Worm (Caenorhabditis elegans) whole organism, L2 larva: ENCODE data around the gene swd-2.1.
A peak's percentile ranks its signal among the peaks of the same experiment; 100 is the strongest.

Experiments
- C34F6.9 ChIP-seq: fragments of 150-350 bp; optimal IDR thresholded peaks from 2 replicates; lab custom pipeline; 2014; ENCODE audit warnings: missing biosample characterization, missing genetic modification characterization
- F13H6.1 ChIP-seq: sonication (generic microtip); optimal IDR thresholded peaks from 2 replicates; lab custom pipeline; 2016; ENCODE audit warnings: missing genetic modification characterization, missing compliant biosample characterization
- R02D3.7 ChIP-seq: fragments of 150-350 bp; optimal IDR thresholded peaks from 2 replicates; lab custom pipeline; 2014; ENCODE audit warnings: missing biosample characterization, missing genetic modification characterization
- Y55F3AM.14 ChIP-seq: fragments of 200-800 bp; sonication (Bioruptor generic); optimal IDR thresholded peaks from 2 replicates; lab custom pipeline; 2018; ENCODE audit warnings: mild to moderate bottlenecking, missing genetic modification characterization, missing compliant biosample characterization
- ZK546.5 ChIP-seq: sonication (generic microtip); optimal IDR thresholded peaks from 2 replicates; lab custom pipeline; 2017; ENCODE audit warnings: missing biosample characterization, missing genetic modification characterization
- aly-2 ChIP-seq: fragments of 150-350 bp; optimal IDR thresholded peaks from 2 replicates; lab custom pipeline; 2014; ENCODE audit warnings: missing biosample characterization, missing genetic modification characterization
- ama-1 ChIP-seq: fragments of 150-350 bp; optimal IDR thresholded peaks from 2 replicates; lab custom pipeline; 2018; ENCODE audit warnings: inconsistent platforms
- ceh-82 ChIP-seq: fragments of 150-350 bp; optimal IDR thresholded peaks from 2 replicates; lab custom pipeline; 2014; ENCODE audit warnings: missing biosample characterization, missing genetic modification characterization
- crh-2 ChIP-seq: sonication (generic microtip); optimal IDR thresholded peaks from 2 replicates; lab custom pipeline; 2017; ENCODE audit warnings: missing biosample characterization, missing genetic modification characterization
- dmd-4 ChIP-seq: sonication (generic microtip); optimal IDR thresholded peaks from 2 replicates; lab custom pipeline; 2017; ENCODE audit warnings: missing biosample characterization, missing genetic modification characterization
- egl-27 ChIP-seq: sonication (generic microtip); optimal IDR thresholded peaks from 3 replicates; lab custom pipeline; 2017; ENCODE audit warnings: missing biosample characterization, missing genetic modification reagents, missing genetic modification characterization
- elt-1 ChIP-seq: fragments of 150-350 bp; optimal IDR thresholded peaks from 2 replicates; lab custom pipeline; 2014; ENCODE audit warnings: missing biosample characterization, missing genetic modification characterization
- elt-3 ChIP-seq: sonication (generic microtip); optimal IDR thresholded peaks from 2 replicates; lab custom pipeline; 2017; ENCODE audit warnings: missing biosample characterization, missing genetic modification characterization
- fos-1 ChIP-seq: fragments of 150-350 bp; optimal IDR thresholded peaks from 2 replicates; lab custom pipeline; 2014; ENCODE audit warnings: missing biosample characterization, missing genetic modification characterization
- gmeb-1 ChIP-seq: fragments of 150-350 bp; optimal IDR thresholded peaks from 2 replicates; lab custom pipeline; 2014; ENCODE audit warnings: missing biosample characterization, missing genetic modification characterization
- lin-39 ChIP-seq: fragments of 150-350 bp; optimal IDR thresholded peaks from 2 replicates; lab custom pipeline; 2014; ENCODE audit warnings: missing biosample characterization, missing genetic modification reagents, missing genetic modification characterization
- mab-5 ChIP-seq: fragments of 150-350 bp; optimal IDR thresholded peaks from 2 replicates; lab custom pipeline; 2014; ENCODE audit warnings: missing biosample characterization, missing genetic modification characterization
- mbf-1 ChIP-seq: sonication (generic microtip); optimal IDR thresholded peaks from 2 replicates; lab custom pipeline; 2017; ENCODE audit warnings: missing biosample characterization, missing genetic modification characterization
- nhr-11 ChIP-seq: fragments of 150-350 bp; optimal IDR thresholded peaks from 2 replicates; lab custom pipeline; 2014; ENCODE audit warnings: missing biosample characterization, missing genetic modification characterization
- nhr-129 ChIP-seq: fragments of 150-350 bp; optimal IDR thresholded peaks from 2 replicates; lab custom pipeline; 2014; ENCODE audit warnings: missing biosample characterization, missing genetic modification characterization
- nhr-21 ChIP-seq: fragments of 150-350 bp; optimal IDR thresholded peaks from 2 replicates; lab custom pipeline; 2014; ENCODE audit warnings: missing biosample characterization, missing genetic modification characterization
- nhr-23 ChIP-seq: fragments of 150-350 bp; optimal IDR thresholded peaks from 2 replicates; lab custom pipeline; 2014; ENCODE audit warnings: missing biosample characterization, missing genetic modification reagents, missing genetic modification characterization
- nhr-237 ChIP-seq: fragments of 150-350 bp; optimal IDR thresholded peaks from 2 replicates; lab custom pipeline; 2014; ENCODE audit warnings: missing biosample characterization, missing genetic modification characterization
- nhr-25 ChIP-seq: fragments of 150-350 bp; sonication (generic microtip); optimal IDR thresholded peaks from 3 replicates; lab custom pipeline; 2014; ENCODE audit warnings: missing biosample characterization, missing genetic modification characterization
- nhr-6 ChIP-seq: fragments of 150-350 bp; optimal IDR thresholded peaks from 2 replicates; lab custom pipeline; 2014; ENCODE audit warnings: missing biosample characterization, missing genetic modification characterization
- nhr-77 ChIP-seq: fragments of 150-350 bp; optimal IDR thresholded peaks from 2 replicates; lab custom pipeline; 2014; ENCODE audit warnings: missing biosample characterization, missing genetic modification characterization
- peb-1 ChIP-seq: fragments of 150-350 bp; optimal IDR thresholded peaks from 2 replicates; lab custom pipeline; 2014; ENCODE audit warnings: missing biosample characterization, missing genetic modification characterization
- skn-1 ChIP-seq: sonication (generic microtip); optimal IDR thresholded peaks from 2 replicates; lab custom pipeline; 2017; ENCODE audit warnings: missing biosample characterization, missing genetic modification characterization
- sma-9 ChIP-seq, 2 experiments: fragments of 150-350 bp in 1 of 2; sonication (generic microtip) in 1 of 2; optimal IDR thresholded peaks; 2 replicates each; lab custom pipeline; 2014 to 2016; ENCODE audit warnings: missing genetic modification characterization in 2 of 2, mild to moderate bottlenecking in 1 of 2, missing biosample characterization in 1 of 2, missing compliant biosample characterization in 1 of 2, missing genetic modification reagents in 1 of 2, moderate library complexity in 1 of 2
- snpc-4 ChIP-seq: fragments of 150-350 bp; optimal IDR thresholded peaks from 2 replicates; lab custom pipeline; 2014; ENCODE audit warnings: missing biosample characterization, missing genetic modification characterization
- unc-62 ChIP-seq: fragments of 150-350 bp; optimal IDR thresholded peaks from 2 replicates; lab custom pipeline; 2014; ENCODE audit warnings: missing biosample characterization, missing genetic modification reagents, missing genetic modification characterization
- zag-1 ChIP-seq: fragments of 150-350 bp; optimal IDR thresholded peaks from 2 replicates; lab custom pipeline; 2014; ENCODE audit warnings: missing biosample characterization, missing genetic modification characterization
- ztf-4 ChIP-seq: fragments of 150-350 bp; optimal IDR thresholded peaks from 2 replicates; lab custom pipeline; 2014; ENCODE audit warnings: missing biosample characterization, missing genetic modification characterization

swd-2.1 gene

ce11 chrIV:7791821-7792446, 16.1 kb downstream of the swd-2.1 start, which contains the start of gene C33H5.13:
Gene C33H5.13, minus strand, starts transcription at chrIV:7792263.
- TF ChIP-seq peb-1 (tag; lab: Kevin White, UChicago) (no peak), unc-62 (GFP tag; lab: Kevin White, UChicago) (no peak), nhr-23 (no peak), zag-1 (tag; lab: Kevin White, UChicago) (no peak), skn-1 (tag; lab: Kevin White, UChicago) (peak; percentile 35), nhr-11 (tag; lab: Kevin White, UChicago) (no peak), mbf-1 (tag; lab: Kevin White, UChicago) (no peak), nhr-237 (no peak), snpc-4 (tag; lab: Kevin White, UChicago) (no peak), mab-5 (tag; lab: Kevin White, UChicago) (no peak), F13H6.1 (tag; lab: Kevin White, UChicago) (no peak), crh-2 (tag; lab: Kevin White, UChicago) (peak; percentile 32), nhr-129 (tag; lab: Kevin White, UChicago) (peak; percentile 7), sma-9 (GFP tag; optimal IDR thresholded peaks at IDR 0.05; lab: Kevin White, UChicago) (peak; percentile 13), sma-9 (tag; optimal IDR thresholded peaks at IDR 0.05; lab: Kevin White, UChicago) (no peak), ama-1 (lab: Kevin White, UChicago) (no peak), elt-3 (tag; lab: Kevin White, UChicago) (no peak), R02D3.7 (tag; lab: Kevin White, UChicago) (no peak), ZK546.5 (tag; lab: Kevin White, UChicago) (no peak), C34F6.9 (tag; lab: Kevin White, UChicago) (no peak), fos-1 (peak; percentile 97), nhr-25 (no peak), egl-27 (tag; lab: Kevin White, UChicago) (no peak)

- TF ChIP-seq mbf-1 (tag; lab: Kevin White, UChicago): no peak
- no peak for TF ChIP-seq ZK546.5 (tag; lab: Kevin White, UChicago)
- no peak for TF ChIP-seq lin-39 (tag; lab: Kevin White, UChicago)
- TF ChIP-seq nhr-77 (tag; lab: Kevin White, UChicago): no peak
- no peak for TF ChIP-seq R02D3.7 (tag; lab: Kevin White, UChicago)
- TF ChIP-seq Y55F3AM.14 (GFP tag; lab: Kevin White, UChicago): no peak
Measured at ce11 chrIV:7794709-7795108, 18.9 kb downstream of the swd-2.1 start, which contains the start of gene ntp-1. Gene ntp-1, minus strand, starts transcription at chrIV:7794809.

ce11 chrIV:7796432-7797113, 20.7 kb downstream of the swd-2.1 start, which contains the start of gene sgo-1:
Gene sgo-1, minus strand, starts transcription at chrIV:7796482.
- TF ChIP-seq ama-1 (lab: Kevin White, UChicago) (no peak), nhr-23 (no peak), mbf-1 (tag; lab: Kevin White, UChicago) (no peak), nhr-21 (no peak), sma-9 (GFP tag; optimal IDR thresholded peaks at IDR 0.05; lab: Kevin White, UChicago) (no peak), sma-9 (tag; optimal IDR thresholded peaks at IDR 0.05; lab: Kevin White, UChicago) (no peak), skn-1 (tag; lab: Kevin White, UChicago) (no peak), ztf-4 (tag; lab: Kevin White, UChicago) (no peak), gmeb-1 (tag; lab: Kevin White, UChicago) (no peak), nhr-11 (tag; lab: Kevin White, UChicago) (no peak), nhr-25 (no peak), nhr-77 (tag; lab: Kevin White, UChicago) (no peak), ceh-82 (tag; lab: Kevin White, UChicago) (no peak), dmd-4 (tag; lab: Kevin White, UChicago) (no peak), aly-2 (tag; lab: Kevin White, UChicago) (no peak), fos-1 (no peak), peb-1 (tag; lab: Kevin White, UChicago) (no peak)

ce11 chrIV:7800338-7800737, 24.5 kb downstream of the swd-2.1 start:
- TF ChIP-seq nhr-6: no peak
- TF ChIP-seq elt-1 (tag; lab: Kevin White, UChicago): no peak
- no peak for TF ChIP-seq fos-1
